Worm (Caenorhabditis elegans): ENCODE measurements around the gene hum-4.

hum-4 gene

DNA sequence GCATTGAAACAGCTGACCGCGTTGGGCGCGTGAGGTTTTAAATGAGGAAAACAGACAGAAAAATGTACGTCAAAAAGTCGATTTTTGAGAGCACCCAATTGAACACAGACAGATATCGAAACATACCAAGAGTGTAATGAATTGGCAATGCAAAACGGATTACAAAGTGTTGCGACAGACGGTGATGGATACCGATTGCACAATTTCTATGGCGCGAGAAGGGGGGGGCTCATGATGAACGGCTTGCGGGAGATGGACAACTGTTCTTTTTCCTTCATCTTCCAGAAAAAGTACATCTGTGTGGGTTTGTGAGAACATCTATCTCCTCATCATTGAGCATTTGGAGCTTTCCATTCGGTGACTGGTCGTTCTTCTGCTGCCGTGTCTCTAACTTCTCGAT is 30.2 kb upstream of the hum-4 start:
- peak; percentile 75 for TF ChIP-seq sma-9 (GFP tag; optimal IDR thresholded peaks at IDR 0.05)
- TF ChIP-seq sma-9 (tag; optimal IDR thresholded peaks at IDR 0.05), result no peak
- no peak for TF ChIP-seq ztf-4 (tag; optimal IDR thresholded peaks at IDR 0.05)
- no peak for TF ChIP-seq mbf-1 (tag; optimal IDR thresholded peaks at IDR 0.05)
- peak; percentile 60 for TF ChIP-seq mab-5 (tag; optimal IDR thresholded peaks at IDR 0.05)
- no peak for TF ChIP-seq fos-1 (tag; optimal IDR thresholded peaks at IDR 0.05)
- peak in 1 of 2 experiments; percentile 32 for TF ChIP-seq lsy-2 (tag; optimal IDR thresholded peaks at IDR 0.05)
- peak; percentile 69 for TF ChIP-seq sem-4 (tag; optimal IDR thresholded peaks at IDR 0.05)
- peak; percentile 50 for TF ChIP-seq F13H6.1 (tag; optimal IDR thresholded peaks at IDR 0.05)

DNA sequence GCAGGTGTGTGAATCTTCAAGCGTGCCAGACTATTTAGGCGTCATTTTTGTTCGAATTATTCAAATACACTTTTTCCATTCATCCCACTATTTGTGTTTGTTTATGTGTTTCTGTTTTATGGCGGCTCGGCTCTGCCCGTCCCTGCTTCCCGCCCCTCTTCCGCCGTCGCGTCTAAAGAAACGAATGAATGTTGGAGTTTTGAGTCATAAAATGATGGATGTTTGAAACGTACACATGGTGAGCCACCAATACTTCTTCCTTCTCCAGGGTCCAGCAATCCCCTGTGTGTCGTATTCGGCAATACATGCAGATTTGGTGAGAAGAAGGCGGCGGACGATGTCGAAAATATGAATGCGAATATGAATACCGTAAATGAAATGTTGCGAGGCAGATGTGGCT is 29.6 kb upstream of the hum-4 start:
- TF ChIP-seq sma-9 (GFP tag; optimal IDR thresholded peaks at IDR 0.05), result peak; percentile 28
- no peak for TF ChIP-seq sma-9 (tag; optimal IDR thresholded peaks at IDR 0.05)
- TF ChIP-seq sem-4 (tag; optimal IDR thresholded peaks at IDR 0.05), result no peak
- no peak for TF ChIP-seq ztf-1 (GFP tag; conservative IDR thresholded peaks at IDR 0.05)
- TF ChIP-seq nhr-23 (tag; optimal IDR thresholded peaks at IDR 0.05), result no peak
- no peak for TF ChIP-seq lin-11 (tag; optimal IDR thresholded peaks at IDR 0.05)
- TF ChIP-seq unc-55 (GFP tag; optimal IDR thresholded peaks at IDR 0.05), result peak; percentile 30
- TF ChIP-seq skn-1 (tag; optimal IDR thresholded peaks at IDR 0.05), result no peak
- TF ChIP-seq snpc-4 (tag; optimal IDR thresholded peaks at IDR 0.05), result no peak
- TF ChIP-seq egl-27 (tag; optimal IDR thresholded peaks at IDR 0.05), result no peak
- peak in 1 of 2 experiments; percentile 14 for TF ChIP-seq lsy-2 (tag; optimal IDR thresholded peaks at IDR 0.05)
- peak; percentile 42 for TF ChIP-seq mab-5 (tag; optimal IDR thresholded peaks at IDR 0.05)
- TF ChIP-seq ama-1 (optimal IDR thresholded peaks at IDR 0.05), result no peak

DNA sequence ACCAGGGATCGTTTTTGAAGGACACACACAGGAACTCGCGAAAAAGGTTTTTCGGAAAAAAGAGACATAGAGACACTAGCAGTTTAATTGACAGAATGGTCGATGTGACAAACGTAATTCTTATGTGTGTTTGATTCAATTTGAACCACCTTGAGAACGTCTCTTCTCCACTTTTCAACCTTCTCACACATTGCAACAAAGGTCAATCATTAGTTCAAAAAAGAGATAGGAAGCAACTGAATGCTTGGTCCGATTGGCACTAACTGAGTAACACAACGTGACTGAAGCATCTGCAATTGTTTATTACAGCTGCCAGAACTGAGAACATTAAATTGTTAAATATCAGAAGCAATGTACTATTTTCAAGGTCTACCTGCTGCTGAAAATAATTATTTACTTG is 28.7 kb upstream of the hum-4 start:
- TF ChIP-seq dmd-4 (tag; optimal IDR thresholded peaks at IDR 0.05) (no peak), nhr-6 (tag; optimal IDR thresholded peaks at IDR 0.05) (peak; percentile 73), sma-3 (GFP tag; optimal IDR thresholded peaks at IDR 0.05) (no peak), sem-4 (tag; optimal IDR thresholded peaks at IDR 0.05) (no peak), nhr-237 (tag; optimal IDR thresholded peaks at IDR 0.05) (no peak), nhr-77 (tag; optimal IDR thresholded peaks at IDR 0.05) (no peak), alr-1 (tag; optimal IDR thresholded peaks at IDR 0.05) (no peak), ztf-11 (tag; optimal IDR thresholded peaks at IDR 0.05) (no peak), ztf-1 (GFP tag; conservative IDR thresholded peaks at IDR 0.05) (no peak), ceh-82 (tag; optimal IDR thresholded peaks at IDR 0.05) (no peak), crh-2 (tag; optimal IDR thresholded peaks at IDR 0.05) (peak; percentile 36), sma-9 (GFP tag; optimal IDR thresholded peaks at IDR 0.05) (peak; percentile 29), sma-9 (tag; optimal IDR thresholded peaks at IDR 0.05) (no peak), nhr-25 (tag; optimal IDR thresholded peaks at IDR 0.05) (peak; percentile 78), ama-1 (optimal IDR thresholded peaks at IDR 0.05) (no peak), ceh-16 (tag; optimal IDR thresholded peaks at IDR 0.05) (peak; percentile 14), nhr-23 (tag; optimal IDR thresholded peaks at IDR 0.05) (no peak), nhr-11 (tag; optimal IDR thresholded peaks at IDR 0.05) (no peak), nhr-129 (tag; optimal IDR thresholded peaks at IDR 0.05) (peak; percentile 9), blmp-1 (tag; optimal IDR thresholded peaks at IDR 0.05; ENCODE audit: insufficient read depth) (no peak), unc-39 (tag; optimal IDR thresholded peaks at IDR 0.05) (no peak)

DNA sequence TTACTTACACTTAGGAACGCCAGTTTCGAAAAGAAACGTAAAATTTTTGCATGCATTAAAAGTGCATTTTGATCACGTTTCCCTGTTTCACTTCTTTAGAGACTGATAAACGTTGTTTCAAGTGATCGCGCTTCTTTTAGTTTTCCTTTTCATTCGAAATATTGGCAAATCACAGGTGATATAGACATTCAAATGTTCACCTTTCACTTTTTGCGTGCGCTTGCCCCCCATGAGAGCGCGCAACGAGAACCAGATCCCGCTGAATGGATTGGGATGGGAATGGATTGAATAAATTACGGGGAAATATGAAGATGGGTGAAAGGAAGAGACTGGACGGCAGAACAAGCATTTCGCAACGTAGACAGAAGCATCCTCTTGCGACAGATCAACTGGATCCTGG is 28.2 kb upstream of the hum-4 start:
- TF ChIP-seq blmp-1 (tag; optimal IDR thresholded peaks at IDR 0.05; ENCODE audit: insufficient read depth), result peak; percentile 91
- TF ChIP-seq mdl-1 (tag; optimal IDR thresholded peaks at IDR 0.05), result peak in 1 of 2 experiments; percentile 5
- TF ChIP-seq ztf-4 (tag; optimal IDR thresholded peaks at IDR 0.05), result no peak
- no peak for TF ChIP-seq lin-39 (tag; optimal IDR thresholded peaks at IDR 0.05)
- peak; percentile 13 for TF ChIP-seq fos-1 (tag; optimal IDR thresholded peaks at IDR 0.05)

DNA sequence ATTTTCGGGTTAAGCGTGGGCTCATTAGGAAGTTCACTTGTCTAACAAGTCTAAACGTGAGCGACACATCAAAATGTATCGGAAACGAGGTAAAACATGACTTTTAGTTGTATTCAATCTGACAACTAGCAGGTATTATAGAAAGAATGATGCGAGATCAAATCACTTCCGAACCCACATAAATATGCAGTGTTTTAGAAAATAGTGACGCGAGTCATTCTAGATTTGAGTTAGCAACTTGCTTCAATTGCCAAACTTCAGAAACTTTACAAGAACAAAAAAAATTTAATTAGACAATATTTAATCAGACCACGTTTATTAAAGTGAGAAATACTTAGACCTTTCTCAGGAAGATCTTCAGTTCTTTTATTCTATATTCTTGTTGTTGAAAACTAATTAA is 23.3 kb upstream of the hum-4 start:
- TF ChIP-seq ztf-11 (tag; optimal IDR thresholded peaks at IDR 0.05) (no peak), egl-27 (tag; optimal IDR thresholded peaks at IDR 0.05) (no peak), alr-1 (tag; optimal IDR thresholded peaks at IDR 0.05) (no peak), unc-55 (GFP tag; optimal IDR thresholded peaks at IDR 0.05) (no peak), ZK546.5 (tag; optimal IDR thresholded peaks at IDR 0.05) (no peak), nhr-12 (tag; optimal IDR thresholded peaks at IDR 0.05) (no peak), elt-3 (tag; optimal IDR thresholded peaks at IDR 0.05) (no peak), sma-3 (GFP tag; optimal IDR thresholded peaks at IDR 0.05) (no peak), crh-2 (tag; optimal IDR thresholded peaks at IDR 0.05) (no peak), fos-1 (tag; optimal IDR thresholded peaks at IDR 0.05) (no peak), lin-13 (GFP tag; optimal IDR thresholded peaks at IDR 0.05) (no peak), R02D3.7 (tag; optimal IDR thresholded peaks at IDR 0.05) (no peak), nhr-21 (tag; optimal IDR thresholded peaks at IDR 0.05) (no peak), dmd-4 (tag; optimal IDR thresholded peaks at IDR 0.05) (no peak), mdl-1 (tag; optimal IDR thresholded peaks at IDR 0.05) (no peak), nhr-23 (tag; optimal IDR thresholded peaks at IDR 0.05) (no peak), unc-62 (GFP tag; optimal IDR thresholded peaks at IDR 0.05) (no peak), mbf-1 (tag; optimal IDR thresholded peaks at IDR 0.05) (no peak), ztf-1 (GFP tag; conservative IDR thresholded peaks at IDR 0.05) (no peak)

Measured in whole organism, L2 larva.